Worm (Caenorhabditis elegans) whole organism, L1 larva: Measurements from ENCODE around the gene T01B7.9.

ENCODE experiments used
- C04F5.9 ChIP-seq: sonication (generic microtip); optimal IDR thresholded peaks from 2 replicates; lab custom pipeline; 2016; ENCODE audit warnings: missing genetic modification characterization, missing compliant biosample characterization
- C34B4.2 ChIP-seq: sonication (generic microtip); optimal IDR thresholded peaks from 2 replicates; lab custom pipeline; 2017; ENCODE audit warnings: mild to moderate bottlenecking, missing genetic modification characterization, missing compliant biosample characterization
- Y116A8C.19 ChIP-seq: sonication (generic microtip); optimal IDR thresholded peaks from 2 replicates; lab custom pipeline; 2016; ENCODE audit warnings: missing compliant biosample characterization, missing genetic modification characterization, borderline replicate concordance
- aly-2 ChIP-seq: fragments of 150-350 bp; optimal IDR thresholded peaks from 2 replicates; lab custom pipeline; 2014; ENCODE audit warnings: missing biosample characterization, missing genetic modification characterization
- ama-1 ChIP-seq: fragments of 150-350 bp; optimal IDR thresholded peaks from 2 replicates; lab custom pipeline; 2014
- blmp-1 ChIP-seq: fragments of 150-350 bp; optimal IDR thresholded peaks from 2 replicates; lab custom pipeline; 2014; ENCODE audit warnings: missing biosample characterization, missing genetic modification characterization
- ceh-63 ChIP-seq: fragments of 200-800 bp; sonication (Bioruptor generic); optimal IDR thresholded peaks from 2 replicates; lab custom pipeline; 2018; ENCODE audit warnings: mild to moderate bottlenecking, missing genetic modification characterization, missing compliant biosample characterization
- ceh-8 ChIP-seq: fragments of 200-800 bp; sonication (Bioruptor generic); optimal IDR thresholded peaks from 2 replicates; lab custom pipeline; 2018; ENCODE audit warnings: mild to moderate bottlenecking, missing genetic modification characterization, moderate library complexity, missing compliant biosample characterization
- ceh-88 ChIP-seq: fragments of 200-800 bp; sonication (Bioruptor generic); IDR thresholded peaks from 2 replicates; pipeline ENCODE4 v1.3.6; 2022; ENCODE audit warnings: missing genetic modification characterization, missing compliant biosample characterization
- ceh-90 ChIP-seq: sonication (generic microtip); optimal IDR thresholded peaks from 2 replicates; lab custom pipeline; 2016; ENCODE audit warnings: missing genetic modification characterization, missing compliant biosample characterization
- ces-1 ChIP-seq: fragments of 150-350 bp; optimal IDR thresholded peaks from 2 replicates; lab custom pipeline; 2014; ENCODE audit warnings: missing biosample characterization, missing genetic modification reagents, missing genetic modification characterization
- dsc-1 ChIP-seq: sonication (generic microtip); optimal IDR thresholded peaks from 2 replicates; lab custom pipeline; 2016; ENCODE audit warnings: mild to moderate bottlenecking, missing genetic modification characterization, missing compliant biosample characterization
- efl-3 ChIP-seq: fragments of 200-800 bp; sonication (Bioruptor generic); optimal IDR thresholded peaks from 2 replicates; lab custom pipeline; 2018; ENCODE audit warnings: mild to moderate bottlenecking, missing genetic modification characterization, missing compliant biosample characterization
- egl-13 ChIP-seq: sonication (generic microtip); optimal IDR thresholded peaks from 2 replicates; lab custom pipeline; 2016; ENCODE audit warnings: missing genotype, missing genetic modification reagents, missing genetic modification characterization, missing compliant biosample characterization
- elt-2 ChIP-seq: sonication (generic microtip); optimal IDR thresholded peaks from 2 replicates; lab custom pipeline; 2016; ENCODE audit warnings: missing genetic modification characterization, mild to moderate bottlenecking, inconsistent platforms, missing compliant biosample characterization, missing genetic modification reagents
- elt-3 ChIP-seq, 6 experiments: fragments of 150-350 bp in 1 of 6; sonication (generic microtip); optimal IDR thresholded peaks; 2 replicates each; lab custom pipeline; 2017 to 2018; ENCODE audit warnings: missing biosample characterization in 6 of 6, missing genetic modification characterization in 6 of 6, inconsistent platforms in 1 of 6
- fkh-10 ChIP-seq: sonication (generic microtip); optimal IDR thresholded peaks from 2 replicates; lab custom pipeline; 2017; ENCODE audit warnings: missing biosample characterization, missing genetic modification reagents, missing genetic modification characterization
- fos-1 ChIP-seq: fragments of 150-350 bp; optimal IDR thresholded peaks from 2 replicates; lab custom pipeline; 2014; ENCODE audit warnings: missing biosample characterization, missing genetic modification characterization
- grh-1 ChIP-seq: fragments of 200-800 bp; sonication (Bioruptor generic); IDR thresholded peaks from 2 replicates; pipeline ENCODE4 v1.3.6; 2022; ENCODE audit warnings: missing genetic modification reagents, missing genetic modification characterization, missing compliant biosample characterization
- hlh-17 ChIP-seq: fragments of 200-800 bp; sonication (Bioruptor generic); optimal IDR thresholded peaks from 2 replicates; lab custom pipeline; 2018; ENCODE audit warnings: missing genetic modification characterization, mild to moderate bottlenecking, missing compliant biosample characterization, moderate library complexity, borderline replicate concordance
- hlh-4 ChIP-seq: sonication (generic microtip); optimal IDR thresholded peaks from 2 replicates; lab custom pipeline; 2016; ENCODE audit warnings: mild to moderate bottlenecking, missing genetic modification characterization, missing compliant biosample characterization
- hpl-2 ChIP-seq: fragments of 150-350 bp; optimal IDR thresholded peaks from 2 replicates; lab custom pipeline; 2014; ENCODE audit warnings: missing biosample characterization, missing genetic modification reagents, missing genetic modification characterization
- irx-1 ChIP-seq: sonication (generic microtip); optimal IDR thresholded peaks from 2 replicates; lab custom pipeline; 2016; ENCODE audit warnings: missing genetic modification characterization, missing compliant biosample characterization
- isw-1 ChIP-seq: fragments of 200-800 bp; sonication (Bioruptor generic); IDR thresholded peaks from 2 replicates; pipeline ENCODE4 v1.3.6; 2022; ENCODE audit warnings: missing genetic modification characterization, missing compliant biosample characterization
- lin-14 ChIP-seq: fragments of 200-800 bp; sonication (Bioruptor generic); optimal IDR thresholded peaks from 2 replicates; lab custom pipeline; 2018; ENCODE audit warnings: mild to moderate bottlenecking, missing genetic modification characterization, moderate library complexity, missing compliant biosample characterization
- lin-15B ChIP-seq: fragments of 150-350 bp; sonication (generic microtip); optimal IDR thresholded peaks from 3 replicates; lab custom pipeline; 2014; ENCODE audit warnings: missing biosample characterization, missing genetic modification characterization
- lin-35 ChIP-seq, 2 experiments: fragments of 150-350 bp; optimal IDR thresholded peaks; 2 replicates each; lab custom pipeline; 2014; ENCODE audit warnings: missing biosample characterization in 2 of 2, missing genetic modification characterization in 2 of 2, missing genetic modification reagents in 2 of 2
- lin-39 ChIP-seq: fragments of 150-350 bp; optimal IDR thresholded peaks from 2 replicates; lab custom pipeline; 2014; ENCODE audit warnings: missing biosample characterization, missing genetic modification reagents, missing genetic modification characterization
- lsy-2 ChIP-seq, 2 experiments: fragments of 150-350 bp; optimal IDR thresholded peaks; 2 replicates each; lab custom pipeline; 2014; ENCODE audit warnings: missing biosample characterization in 2 of 2, missing genetic modification characterization in 2 of 2
- nhr-11 ChIP-seq: fragments of 150-350 bp; optimal IDR thresholded peaks from 2 replicates; lab custom pipeline; 2014; ENCODE audit warnings: missing biosample characterization, missing genetic modification characterization
- nhr-19 ChIP-seq: fragments of 200-800 bp; sonication (Bioruptor generic); conservative IDR thresholded peaks from 2 replicates; pipeline ENCODE4 v1.3.6; 2022; ENCODE audit warnings: missing genetic modification characterization, missing compliant biosample characterization
- nhr-20 ChIP-seq: sonication (generic microtip); optimal IDR thresholded peaks from 2 replicates; lab custom pipeline; 2016; ENCODE audit warnings: mild to moderate bottlenecking, missing genetic modification characterization, missing compliant biosample characterization
- nhr-237 ChIP-seq: fragments of 150-350 bp; optimal IDR thresholded peaks from 2 replicates; lab custom pipeline; 2014; ENCODE audit warnings: missing biosample characterization, missing genetic modification characterization
- nhr-28 ChIP-seq: fragments of 150-350 bp; optimal IDR thresholded peaks from 2 replicates; lab custom pipeline; 2014; ENCODE audit warnings: missing biosample characterization, missing genetic modification characterization
- nhr-71 ChIP-seq: sonication (generic microtip); optimal IDR thresholded peaks from 2 replicates; lab custom pipeline; 2016; ENCODE audit warnings: mild to moderate bottlenecking, missing genetic modification characterization, moderate library complexity, missing compliant biosample characterization
- nhr-76 ChIP-seq: sonication (generic microtip); optimal IDR thresholded peaks from 2 replicates; lab custom pipeline; 2017; ENCODE audit warnings: missing biosample characterization, missing genetic modification characterization
- nhr-77 ChIP-seq: fragments of 150-350 bp; optimal IDR thresholded peaks from 2 replicates; lab custom pipeline; 2014; ENCODE audit warnings: missing biosample characterization, missing genetic modification characterization
- nhr-84 ChIP-seq: sonication (generic microtip); optimal IDR thresholded peaks from 2 replicates; lab custom pipeline; 2017; ENCODE audit warnings: missing biosample characterization, missing genetic modification characterization
- nhr-90 ChIP-seq: sonication (generic microtip); optimal IDR thresholded peaks from 2 replicates; lab custom pipeline; 2016; ENCODE audit warnings: mild to moderate bottlenecking, missing genetic modification characterization, missing compliant biosample characterization; ENCODE audit not compliant: poor library complexity
- pag-3 ChIP-seq: sonication (generic microtip); optimal IDR thresholded peaks from 2 replicates; lab custom pipeline; 2017; ENCODE audit warnings: missing genetic modification characterization, mild to moderate bottlenecking, missing compliant biosample characterization, antibody characterized with exemption, borderline replicate concordance; ENCODE audit not compliant: insufficient read depth
- pqm-1 ChIP-seq: sonication (generic microtip); optimal IDR thresholded peaks from 3 replicates; lab custom pipeline; 2017; ENCODE audit warnings: missing biosample characterization, missing genetic modification characterization
- snpc-4 ChIP-seq: fragments of 150-350 bp; optimal IDR thresholded peaks from 2 replicates; lab custom pipeline; 2014; ENCODE audit warnings: missing biosample characterization, missing genetic modification characterization
- sox-4 ChIP-seq: sonication (generic microtip); optimal IDR thresholded peaks from 2 replicates; lab custom pipeline; 2016; ENCODE audit warnings: missing genetic modification characterization, missing compliant biosample characterization
- sptf-1 ChIP-seq: fragments of 150-350 bp; optimal IDR thresholded peaks from 2 replicates; lab custom pipeline; 2014; ENCODE audit warnings: missing biosample characterization, missing genetic modification characterization
- tbx-2 ChIP-seq: sonication (generic microtip); optimal IDR thresholded peaks from 2 replicates; lab custom pipeline; 2016; ENCODE audit warnings: missing genetic modification characterization, missing compliant biosample characterization
- tlp-1 ChIP-seq: fragments of 150-350 bp; optimal IDR thresholded peaks from 2 replicates; lab custom pipeline; 2014; ENCODE audit warnings: missing biosample characterization, missing genetic modification characterization
- unc-30 ChIP-seq: sonication (generic microtip); optimal IDR thresholded peaks from 2 replicates; lab custom pipeline; 2017; ENCODE audit warnings: missing biosample characterization, missing genetic modification characterization
- unc-62 ChIP-seq: fragments of 150-350 bp; optimal IDR thresholded peaks from 2 replicates; lab custom pipeline; 2014; ENCODE audit warnings: missing biosample characterization, missing genetic modification reagents, missing genetic modification characterization
- unc-86 ChIP-seq: sonication (generic microtip); optimal IDR thresholded peaks from 2 replicates; lab custom pipeline; 2016; ENCODE audit warnings: missing genetic modification characterization, missing compliant biosample characterization
- vab-15 ChIP-seq: sonication (generic microtip); optimal IDR thresholded peaks from 2 replicates; lab custom pipeline; 2017; ENCODE audit warnings: missing genotype, mild to moderate bottlenecking, missing genetic modification characterization, missing compliant biosample characterization
- xbp-1 ChIP-seq: sonication (generic microtip); optimal IDR thresholded peaks from 2 replicates; lab custom pipeline; 2016; ENCODE audit warnings: missing genetic modification characterization, missing compliant biosample characterization
- zip-4 ChIP-seq: fragments of 200-800 bp; sonication (Bioruptor generic); optimal IDR thresholded peaks from 2 replicates; lab custom pipeline; 2018; ENCODE audit warnings: mild to moderate bottlenecking, missing genetic modification characterization, moderate library complexity, missing compliant biosample characterization
- ztf-11 ChIP-seq, 2 experiments: sonication (generic microtip); optimal IDR thresholded peaks; 2 replicates each; lab custom pipeline; 2016 to 2017; ENCODE audit warnings: missing genetic modification characterization in 2 of 2, missing biosample characterization in 1 of 2, missing compliant biosample characterization in 1 of 2
- ztf-4 ChIP-seq: fragments of 150-350 bp; optimal IDR thresholded peaks from 2 replicates; lab custom pipeline; 2014; ENCODE audit warnings: missing biosample characterization, missing genetic modification characterization

The T01B7.9 gene

ce11 chrII:8683933-8684332, 42.7 kb downstream of the T01B7.9 start:
- TF ChIP-seq lsy-2 (tag; optimal IDR thresholded peaks at IDR 0.05; lab: Kevin White, UChicago) (peak; percentile 69 to 79), lin-14 (GFP tag; lab: Kevin White, UChicago) (peak; percentile 72), xbp-1 (tag; lab: Kevin White, UChicago) (peak; percentile 46), pqm-1 (tag; lab: Kevin White, UChicago) (no peak), lin-15B (tag; lab: Kevin White, UChicago) (peak; percentile 29), unc-30 (no peak), ceh-88 (GFP tag; lab: Robert Waterston, UW) (peak; percentile 15; the same call in 1 of the 2 replicates), vab-15 (tag; lab: Kevin White, UChicago) (no peak), hpl-2 (GFP tag; lab: Kevin White, UChicago) (no peak), nhr-19 (peak; percentile 21; the same call in 1 of the 2 replicates), nhr-11 (tag; lab: Kevin White, UChicago) (no peak), efl-3 (GFP tag; lab: Kevin White, UChicago) (no peak), dsc-1 (tag; lab: Kevin White, UChicago) (peak; percentile 67), grh-1 (GFP tag; lab: Robert Waterston, UW) (no peak), nhr-90 (peak; percentile 17), lin-39 (tag; lab: Kevin White, UChicago) (peak; percentile 18), ztf-4 (tag; lab: Kevin White, UChicago) (no peak), ama-1 (no peak), isw-1 (peak; percentile 37), fkh-10 (GFP tag; lab: Kevin White, UChicago) (no peak), nhr-84 (tag; lab: Kevin White, UChicago) (no peak), nhr-237 (no peak), ceh-63 (GFP tag; lab: Kevin White, UChicago) (no peak), elt-3 (tag; optimal IDR thresholded peaks at IDR 0.05; lab: Kevin White, UChicago) (no peak), hlh-4 (tag; lab: Kevin White, UChicago) (no peak), ces-1 (GFP tag; lab: Kevin White, UChicago) (no peak), egl-13 (tag; lab: Kevin White, UChicago) (peak; percentile 21), pag-3 (tag; lab: Kevin White, UChicago) (no peak), lin-35 (GFP tag; optimal IDR thresholded peaks at IDR 0.05; lab: Kevin White, UChicago) (peak; percentile 1 to 52), sptf-1 (no peak), aly-2 (tag; lab: Kevin White, UChicago) (no peak), unc-62 (GFP tag; lab: Kevin White, UChicago) (no peak), unc-86 (peak; percentile 50), nhr-76 (tag; lab: Kevin White, UChicago) (no peak), nhr-71 (tag; lab: Kevin White, UChicago) (peak; percentile 76), ceh-90 (tag; lab: Kevin White, UChicago) (no peak), tlp-1 (no peak), ceh-8 (GFP tag; lab: Kevin White, UChicago) (no peak), nhr-20 (tag; lab: Kevin White, UChicago) (peak; percentile 56), sox-4 (tag; lab: Kevin White, UChicago) (no peak), nhr-77 (tag; lab: Kevin White, UChicago) (no peak), C34B4.2 (no peak), Y116A8C.19 (tag; lab: Kevin White, UChicago) (no peak), elt-2 (no peak), ztf-11 (tag; optimal IDR thresholded peaks at IDR 0.05; lab: Kevin White, UChicago) (peak in 1 of 2 experiments; percentile 24), blmp-1 (tag; lab: Kevin White, UChicago) (no peak), snpc-4 (tag; lab: Kevin White, UChicago) (no peak), fos-1 (tag; lab: Kevin White, UChicago) (no peak), irx-1 (tag; lab: Kevin White, UChicago) (peak; percentile 1), C04F5.9 (tag; lab: Kevin White, UChicago) (peak; percentile 4), hlh-17 (GFP tag; lab: Kevin White, UChicago) (no peak), tbx-2 (tag; lab: Kevin White, UChicago) (no peak), zip-4 (no peak), nhr-28 (tag; lab: Kevin White, UChicago) (no peak)
